Fruit fly (Drosophila melanogaster) whole organism, embryonic: ENCODE measurements around the gene PolG2.

Experiments used
- Bgb ChIP-seq: fragments of 200-800 bp; sonication (Bioruptor generic); IDR thresholded peaks from 2 replicates; pipeline ENCODE4 v1.3.6; 2022; ENCODE audit warnings: missing biosample characterization, missing genetic modification characterization; ENCODE audit not compliant: partially characterized antibody
- CG10321 ChIP-seq: fragments of 200-800 bp; sonication (Bioruptor generic); IDR thresholded peaks from 2 replicates; pipeline ENCODE4 v1.3.6; 2022; ENCODE audit warnings: missing biosample characterization, missing genetic modification characterization
- CG11093 ChIP-seq: fragments of 200-800 bp; sonication (Bioruptor generic); IDR thresholded peaks from 3 replicates; pipeline ENCODE4 v1.3.6; 2022; ENCODE audit warnings: missing biosample characterization, missing genetic modification characterization
- CG12155 ChIP-seq: fragments of 200-800 bp; sonication (Bioruptor generic); optimal IDR thresholded peaks from 3 replicates; lab custom pipeline; 2016; ENCODE audit warnings: missing biosample characterization, missing genetic modification characterization
- CG12769 ChIP-seq: fragments of 200-800 bp; sonication (Bioruptor generic); optimal IDR thresholded peaks from 2 replicates; lab custom pipeline; 2019; ENCODE audit warnings: missing biosample characterization, mild to moderate bottlenecking, missing genetic modification characterization, moderate library complexity
- CG14965 ChIP-seq: fragments of 200-800 bp; sonication (Bioruptor generic); optimal IDR thresholded peaks from 2 replicates; lab custom pipeline; 2016; ENCODE audit warnings: missing biosample characterization, missing genetic modification characterization, borderline replicate concordance
- CG1647 ChIP-seq: fragments of 200-800 bp; sonication (Bioruptor generic); optimal IDR thresholded peaks from 3 replicates; lab custom pipeline; 2016; ENCODE audit warnings: missing biosample characterization, missing genetic modification characterization
- CG18011 ChIP-seq: fragments of 200-800 bp; sonication (Bioruptor generic); optimal IDR thresholded peaks from 2 replicates; lab custom pipeline; 2017; ENCODE audit warnings: missing biosample characterization, missing genetic modification characterization, mild to moderate bottlenecking, moderate library complexity, missing genotype
- CG1832 ChIP-seq: fragments of 200-800 bp; sonication (Bioruptor generic); optimal IDR thresholded peaks from 2 replicates; lab custom pipeline; 2017; ENCODE audit warnings: missing biosample characterization, mild to moderate bottlenecking, missing genetic modification characterization, inconsistent platforms
- CG18619 ChIP-seq: fragments of 200-800 bp; sonication (Bioruptor generic); optimal IDR thresholded peaks from 3 replicates; lab custom pipeline; 2017; ENCODE audit warnings: missing biosample characterization, mild to moderate bottlenecking, missing genetic modification characterization
- CG2129 ChIP-seq: fragments of 200-800 bp; sonication (Bioruptor generic); IDR thresholded peaks from 2 replicates; pipeline ENCODE4 v1.3.6; 2022; ENCODE audit warnings: missing biosample characterization, missing genetic modification characterization; ENCODE audit not compliant: partially characterized antibody
- CG2199 ChIP-seq: fragments of 200-800 bp; sonication (Bioruptor generic); IDR thresholded peaks from 3 replicates; pipeline ENCODE4 v1.3.6; 2022; ENCODE audit warnings: missing biosample characterization, missing genetic modification characterization
- CG4820 ChIP-seq: fragments of 200-800 bp; sonication (Bioruptor generic); optimal IDR thresholded peaks from 3 replicates; lab custom pipeline; 2016; ENCODE audit warnings: missing biosample characterization, missing genetic modification characterization
- CG5245 ChIP-seq: fragments of 200-800 bp; sonication (Bioruptor generic); optimal IDR thresholded peaks from 3 replicates; lab custom pipeline; 2016; ENCODE audit warnings: missing biosample characterization, missing genetic modification characterization
- CG8290 ChIP-seq, 3 experiments: fragments of 200-800 bp; sonication (Bioruptor generic); optimal IDR thresholded peaks; 2 replicates each; lab custom pipeline; 2016 to 2019; ENCODE audit warnings: missing biosample characterization in 3 of 3, missing genetic modification characterization in 3 of 3, mild to moderate bottlenecking in 2 of 3, moderate library complexity in 1 of 3
- CG8944 ChIP-seq: fragments of 200-800 bp; sonication (Bioruptor generic); optimal IDR thresholded peaks from 3 replicates; lab custom pipeline; 2016; ENCODE audit warnings: missing biosample characterization, missing genetic modification characterization
- D19B ChIP-seq: fragments of 200-800 bp; sonication (Bioruptor generic); optimal IDR thresholded peaks from 2 replicates; lab custom pipeline; 2017; ENCODE audit warnings: missing biosample characterization, mild to moderate bottlenecking, missing genetic modification characterization
- Dad ChIP-seq: fragments of 200-800 bp; sonication (Bioruptor generic); optimal IDR thresholded peaks from 3 replicates; lab custom pipeline; 2016; ENCODE audit warnings: missing biosample characterization, missing genetic modification characterization
- Dfd ChIP-seq, 2 experiments: fragments of >200 bp; optimal IDR thresholded peaks; 2 replicates each; lab custom pipeline; 2017; ENCODE audit warnings: missing biosample characterization in 2 of 2, missing genetic modification characterization in 2 of 2
- E2f1 ChIP-seq: fragments of 200-800 bp; sonication (Bioruptor generic); IDR thresholded peaks from 2 replicates; pipeline ENCODE4 v1.3.6; 2022; ENCODE audit warnings: missing biosample characterization, missing genetic modification characterization
- HLHmδ ChIP-seq: fragments of 200-800 bp; sonication (Bioruptor generic); optimal IDR thresholded peaks from 2 replicates; lab custom pipeline; 2018; ENCODE audit warnings: missing biosample characterization, mild to moderate bottlenecking, missing genetic modification characterization, moderate library complexity
- Hr3 ChIP-seq: fragments of 200-800 bp; sonication (Bioruptor generic); optimal IDR thresholded peaks from 3 replicates; lab custom pipeline; 2016; ENCODE audit warnings: missing biosample characterization, missing genetic modification characterization
- MESR4 ChIP-seq: fragments of 200-800 bp; sonication (Bioruptor generic); optimal IDR thresholded peaks from 2 replicates; lab custom pipeline; 2018; ENCODE audit warnings: missing biosample characterization, mild to moderate bottlenecking, missing genetic modification characterization, moderate library complexity
- NC2β ChIP-seq: fragments of 200-800 bp; sonication (Bioruptor generic); optimal IDR thresholded peaks from 2 replicates; lab custom pipeline; 2016; ENCODE audit warnings: missing biosample characterization, missing genetic modification characterization
- Six4 ChIP-seq: fragments of 200-800 bp; sonication (Bioruptor generic); optimal IDR thresholded peaks from 2 replicates; lab custom pipeline; 2016; ENCODE audit warnings: missing biosample characterization, missing genetic modification characterization
- Ssrp ChIP-seq: fragments of 200-800 bp; sonication (Bioruptor generic); optimal IDR thresholded peaks from 2 replicates; lab custom pipeline; 2018; ENCODE audit warnings: missing biosample characterization, mild to moderate bottlenecking, missing genetic modification characterization, moderate library complexity
- amos ChIP-seq: fragments of 200-800 bp; sonication (Bioruptor generic); IDR thresholded peaks from 2 replicates; pipeline ENCODE4 v1.3.6; 2022; ENCODE audit warnings: missing biosample characterization, missing genetic modification characterization; ENCODE audit not compliant: partially characterized antibody
- ara ChIP-seq: fragments of 200-800 bp; sonication (Bioruptor generic); IDR thresholded peaks from 2 replicates; pipeline ENCODE4 v1.3.6; 2022; ENCODE audit warnings: missing biosample characterization, missing genetic modification characterization
- ash1 ChIP-seq: fragments of 200-800 bp; sonication (Bioruptor generic); optimal IDR thresholded peaks from 2 replicates; lab custom pipeline; 2018; ENCODE audit warnings: missing biosample characterization, mild to moderate bottlenecking, missing genetic modification characterization
- ato ChIP-seq: fragments of 200-800 bp; sonication (Bioruptor generic); IDR thresholded peaks from 2 replicates; pipeline ENCODE4 v1.3.6; 2022; ENCODE audit warnings: missing biosample characterization, missing genetic modification characterization; ENCODE audit not compliant: partially characterized antibody
- corto ChIP-seq: fragments of 200-800 bp; sonication (Bioruptor generic); optimal IDR thresholded peaks from 2 replicates; lab custom pipeline; 2016; ENCODE audit warnings: missing biosample characterization, mild to moderate bottlenecking, missing genetic modification characterization, moderate library complexity
- dysf ChIP-seq: fragments of 200-800 bp; sonication (Bioruptor generic); IDR thresholded peaks from 3 replicates; pipeline ENCODE4 v1.3.6; 2022; ENCODE audit warnings: missing biosample characterization, missing genetic modification characterization
- gem ChIP-seq: fragments of 200-800 bp; sonication (Bioruptor generic); optimal IDR thresholded peaks from 2 replicates; lab custom pipeline; 2019; ENCODE audit warnings: missing biosample characterization, mild to moderate bottlenecking, missing genetic modification characterization, moderate library complexity
- jigr1 ChIP-seq: fragments of 200-800 bp; sonication (Bioruptor generic); IDR thresholded peaks from 3 replicates; pipeline ENCODE4 v1.3.6; 2022; ENCODE audit warnings: missing biosample characterization, missing genetic modification characterization
- jumu ChIP-seq: fragments of 200-800 bp; sonication (Bioruptor generic); optimal IDR thresholded peaks from 3 replicates; lab custom pipeline; 2016; ENCODE audit warnings: missing biosample characterization, missing genetic modification characterization
- klu ChIP-seq: fragments of 200-800 bp; sonication (Bioruptor generic); IDR thresholded peaks from 2 replicates; pipeline ENCODE4 v1.3.6; 2022; ENCODE audit warnings: missing biosample characterization, missing genetic modification characterization
- knrl ChIP-seq: fragments of 200-800 bp; sonication (Bioruptor generic); IDR thresholded peaks from 3 replicates; pipeline ENCODE4 v1.3.6; 2022; ENCODE audit warnings: missing biosample characterization, missing genetic modification characterization; ENCODE audit not compliant: partially characterized antibody
- lbe ChIP-seq: fragments of 200-800 bp; sonication (Bioruptor generic); optimal IDR thresholded peaks from 2 replicates; lab custom pipeline; 2016; ENCODE audit warnings: missing biosample characterization, mild to moderate bottlenecking, missing genetic modification characterization
- lov ChIP-seq, 2 experiments: fragments of 200-800 bp in 1 of 2; fragments of >200 bp in 1 of 2; sonication (Bioruptor generic) in 1 of 2; IDR thresholded peaks in 1 of 2; optimal IDR thresholded peaks in 1 of 2; 2 replicates in 1 of 2; 3 replicates in 1 of 2; pipeline versions ENCODE4 v1.3.6 to Lab custom; 2017 to 2022; ENCODE audit warnings: missing biosample characterization in 1 of 2, missing genetic modification characterization in 1 of 2
- nau ChIP-seq: fragments of 200-800 bp; sonication (Bioruptor generic); optimal IDR thresholded peaks from 3 replicates; lab custom pipeline; 2017; ENCODE audit warnings: missing biosample characterization, mild to moderate bottlenecking, missing genetic modification characterization, missing genetic modification reagents
- nerfin-2 ChIP-seq: fragments of 200-800 bp; sonication (Bioruptor generic); IDR thresholded peaks from 2 replicates; pipeline ENCODE4 v1.3.6; 2022; ENCODE audit warnings: missing biosample characterization, missing genetic modification characterization; ENCODE audit not compliant: partially characterized antibody
- org-1 ChIP-seq: fragments of 200-800 bp; sonication (Bioruptor generic); optimal IDR thresholded peaks from 2 replicates; lab custom pipeline; 2017; ENCODE audit warnings: missing biosample characterization, missing genetic modification characterization
- slou ChIP-seq: fragments of 200-800 bp; sonication (Bioruptor generic); optimal IDR thresholded peaks from 3 replicates; lab custom pipeline; 2016; ENCODE audit warnings: missing biosample characterization, missing genetic modification characterization
- so ChIP-seq: fragments of 200-800 bp; sonication (Bioruptor generic); IDR thresholded peaks from 3 replicates; pipeline ENCODE4 v1.3.6; 2022; ENCODE audit warnings: missing biosample characterization, missing genetic modification characterization
- sqz ChIP-seq: fragments of 200-800 bp; sonication (Bioruptor generic); optimal IDR thresholded peaks from 3 replicates; lab custom pipeline; 2018; ENCODE audit warnings: missing biosample characterization, mild to moderate bottlenecking, missing genetic modification characterization
- tll ChIP-seq, 2 experiments: fragments of 200-800 bp in 1 of 2; fragments of >200 bp in 1 of 2; sonication (Bioruptor generic) in 1 of 2; optimal IDR thresholded peaks; 2 replicates each; lab custom pipeline; 2017 to 2019; ENCODE audit warnings: missing biosample characterization in 2 of 2, missing genetic modification characterization in 2 of 2, mild to moderate bottlenecking in 1 of 2, moderate library complexity in 1 of 2
- unc-4 ChIP-seq: fragments of 200-800 bp; sonication (Bioruptor generic); IDR thresholded peaks from 2 replicates; pipeline ENCODE4 v1.3.6; 2022; ENCODE audit warnings: missing biosample characterization, missing genetic modification characterization; ENCODE audit not compliant: partially characterized antibody
- wdn ChIP-seq: fragments of 200-800 bp; sonication (Bioruptor generic); IDR thresholded peaks from 2 replicates; pipeline ENCODE4 v1.3.6; 2022; ENCODE audit warnings: missing biosample characterization, missing genetic modification characterization
- wor ChIP-seq: fragments of 200-800 bp; sonication (Bioruptor generic); IDR thresholded peaks from 2 replicates; pipeline ENCODE4 v1.3.6; 2022; ENCODE audit warnings: missing biosample characterization, missing genetic modification characterization

Gene PolG2

DNA sequence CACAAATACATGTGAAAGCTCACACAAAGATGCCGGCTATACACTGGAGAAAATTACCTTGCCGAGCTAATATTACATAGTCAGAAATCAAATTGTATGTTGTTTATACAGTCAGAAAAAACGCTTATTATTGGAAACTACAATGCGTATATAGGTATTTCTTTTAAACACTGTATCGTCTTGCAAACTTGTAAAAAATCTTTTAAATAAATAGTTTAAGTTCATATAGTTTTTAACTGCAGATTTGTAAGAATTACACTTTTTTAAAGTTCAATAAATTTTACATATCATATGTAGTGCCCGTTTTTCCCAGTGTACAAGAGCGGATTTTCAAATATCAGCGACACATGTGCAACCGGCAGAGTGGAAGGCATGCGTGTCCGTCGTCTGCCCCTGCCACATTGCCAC is 6.8 kb upstream of the PolG2 start:
- TF ChIP-seq ash1 (GFP tag; lab: Kevin White, UChicago) (no peak), CG5245 (GFP tag; lab: Kevin White, UChicago) (peak; percentile 85), Six4 (GFP tag; lab: Kevin White, UChicago) (peak; percentile 72), so (GFP tag; lab: Robert Waterston, UW) (peak; percentile 90), CG10321 (no peak), sqz (GFP tag; lab: Kevin White, UChicago) (peak; percentile 14), MESR4 (GFP tag; lab: Kevin White, UChicago) (no peak), CG4820 (peak; percentile 92), CG12155 (GFP tag; lab: Kevin White, UChicago) (peak; percentile 84), wdn (GFP tag; lab: Robert Waterston, UW) (0 out of 2 replicates have a peak, but pooled peaks have one; percentile 42), CG18011 (GFP tag; lab: Kevin White, UChicago) (peak; percentile 40), CG2199 (GFP tag; lab: Robert Waterston, UW) (peak; percentile 74; the same call in 1 of the 3 replicates), slou (peak; percentile 64), corto (peak; percentile 67), unc-4 (no peak), Dfd (GFP tag; optimal IDR thresholded peaks at IDR 0.05; lab: Kevin White, UChicago) (peak in 1 of 2 experiments; percentile 34), NC2β (GFP tag; lab: Kevin White, UChicago) (peak; percentile 60), CG18619 (peak; percentile 82), CG1647 (GFP tag; lab: Kevin White, UChicago) (peak; percentile 85), D19B (GFP tag; lab: Kevin White, UChicago) (peak; percentile 39), amos (GFP tag; lab: Robert Waterston, UW) (no peak), wor (GFP tag; lab: Robert Waterston, UW) (peak; percentile 79), CG2129 (GFP tag; lab: Robert Waterston, UW) (no peak), Hr3 (GFP tag; lab: Kevin White, UChicago) (peak; percentile 60), ato (no peak), CG1832 (GFP tag; lab: Kevin White, UChicago) (no peak), nerfin-2 (no peak), dysf (peak; percentile 84), Bgb (GFP tag; lab: Robert Waterston, UW) (no peak), jumu (peak; percentile 66), Dad (GFP tag; lab: Kevin White, UChicago) (peak; percentile 62), CG14965 (GFP tag; lab: Kevin White, UChicago) (no peak), CG11093 (GFP tag; lab: Robert Waterston, UW) (peak; percentile 56; the same call in 1 of the 3 replicates), nau (peak; percentile 77), org-1 (peak; percentile 86), Ssrp (tag; lab: Kevin White, UChicago) (peak; percentile 95), jigr1 (GFP tag; lab: Robert Waterston, UW) (peak; percentile 83; the same call in 2 of the 3 replicates), gem (tag; lab: Kevin White, UChicago) (peak; percentile 92), CG12769 (tag; lab: Kevin White, UChicago) (peak; percentile 63), CG8944 (GFP tag; lab: Kevin White, UChicago) (peak; percentile 58), lov (optimal IDR thresholded peaks at IDR 0.05; lab: Kevin White, UChicago) (no peak), lov (GFP tag; IDR thresholded peaks at IDR 0.05; lab: Robert Waterston, UW) (no peak), tll (GFP tag; optimal IDR thresholded peaks at IDR 0.05; lab: Kevin White, UChicago) (no peak), CG8290 (GFP tag; optimal IDR thresholded peaks at IDR 0.05; lab: Kevin White, UChicago) (peak; percentile 81), CG8290 (tag; optimal IDR thresholded peaks at IDR 0.05; lab: Kevin White, UChicago) (peak in 1 of 2 experiments; percentile 1), klu (peak; percentile 74), E2f1 (GFP tag; lab: Robert Waterston, UW) (peak; percentile 68), lbe (peak; percentile 81), ara (GFP tag; lab: Robert Waterston, UW) (no peak; the same call in 1 of the 2 replicates), HLHmδ (no peak), knrl (GFP tag; lab: Robert Waterston, UW) (no peak)
